Worm (Caenorhabditis elegans): ENCODE measurements around the gene Y54F10AM.11.

Y54F10AM.11 gene

DNA sequence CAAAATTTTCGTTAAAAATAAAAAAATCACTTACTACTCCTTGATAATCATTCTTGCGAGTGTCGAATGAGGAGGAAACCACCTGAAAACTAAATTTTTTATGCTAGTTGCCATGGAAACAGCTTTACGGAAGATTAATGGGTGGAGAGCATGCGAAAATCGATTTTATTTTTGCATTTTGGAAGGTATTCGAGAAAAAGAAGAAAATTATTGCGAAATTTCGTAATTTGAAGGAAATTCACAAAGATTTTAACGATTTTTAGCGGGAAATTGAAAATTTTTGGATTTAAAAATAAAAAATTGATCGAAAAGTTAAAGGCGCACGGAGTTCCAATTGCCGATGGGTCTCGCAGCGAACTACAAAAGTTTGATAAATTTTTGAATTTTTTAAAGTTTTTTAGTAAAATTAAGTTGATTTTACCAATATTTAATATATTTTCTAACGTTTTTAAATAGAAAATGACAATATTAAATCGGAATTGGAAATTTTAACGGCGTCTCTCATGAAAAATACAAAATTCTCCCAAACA lies 11.9 kb upstream of the Y54F10AM.11 start, which contains the start of gene Y54F10AR.1:
TSS of gene Y54F10AR.1 (minus strand) at position 51 of the 530 bp plus-strand sequence.
- TF ChIP-seq gmeb-1 (tag; optimal IDR thresholded peaks at IDR 0.05) (no peak), R02D3.7 (tag; optimal IDR thresholded peaks at IDR 0.05) (no peak), snpc-4 (tag; optimal IDR thresholded peaks at IDR 0.05) (no peak), unc-39 (tag; optimal IDR thresholded peaks at IDR 0.05) (no peak), nhr-237 (tag; optimal IDR thresholded peaks at IDR 0.05) (no peak), aly-2 (tag; optimal IDR thresholded peaks at IDR 0.05) (no peak), nhr-21 (tag; optimal IDR thresholded peaks at IDR 0.05) (no peak), nhr-12 (tag; optimal IDR thresholded peaks at IDR 0.05) (no peak), sma-3 (GFP tag; optimal IDR thresholded peaks at IDR 0.05) (no peak), ztf-1 (GFP tag; conservative IDR thresholded peaks at IDR 0.05) (no peak), lsy-2 (tag; optimal IDR thresholded peaks at IDR 0.05) (no peak), nhr-11 (tag; optimal IDR thresholded peaks at IDR 0.05) (no peak), unc-55 (GFP tag; optimal IDR thresholded peaks at IDR 0.05) (no peak)

DNA sequence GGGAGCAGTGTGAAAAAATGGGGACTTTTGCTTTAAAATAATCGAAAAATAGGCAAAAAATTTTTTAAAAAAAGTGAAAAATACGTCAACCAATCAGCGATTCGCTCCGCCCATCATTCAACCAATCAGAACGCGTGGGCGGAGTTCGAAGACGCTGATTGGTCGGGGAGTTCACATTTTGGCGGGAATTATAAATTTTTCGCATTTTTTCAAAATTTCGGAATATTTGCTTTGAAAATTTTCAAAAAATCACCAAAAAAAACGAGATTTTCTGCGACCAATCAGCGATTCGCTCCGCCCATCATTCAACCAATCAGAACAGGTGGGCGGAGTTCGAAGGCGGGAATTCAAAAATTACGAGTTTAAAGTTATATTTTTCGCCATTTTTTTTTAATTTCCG lies 8.6 kb upstream of the Y54F10AM.11 start:
- no peak for TF ChIP-seq lin-11 (tag; optimal IDR thresholded peaks at IDR 0.05)
- no peak for TF ChIP-seq nhr-237 (tag; optimal IDR thresholded peaks at IDR 0.05)
- TF ChIP-seq fos-1 (tag; optimal IDR thresholded peaks at IDR 0.05), result no peak
- TF ChIP-seq nhr-129 (tag; optimal IDR thresholded peaks at IDR 0.05), result no peak
- no peak for TF ChIP-seq ztf-11 (tag; optimal IDR thresholded peaks at IDR 0.05)
- no peak for TF ChIP-seq skn-1 (tag; optimal IDR thresholded peaks at IDR 0.05)
- no peak for TF ChIP-seq nhr-12 (tag; optimal IDR thresholded peaks at IDR 0.05)
- no peak for TF ChIP-seq lin-39 (tag; optimal IDR thresholded peaks at IDR 0.05)
- no peak for TF ChIP-seq elt-3 (tag; optimal IDR thresholded peaks at IDR 0.05)
- no peak for TF ChIP-seq peb-1 (tag; optimal IDR thresholded peaks at IDR 0.05)
- no peak for TF ChIP-seq nhr-77 (tag; optimal IDR thresholded peaks at IDR 0.05)
- no peak for TF ChIP-seq mdl-1 (tag; optimal IDR thresholded peaks at IDR 0.05)
- TF ChIP-seq unc-39 (tag; optimal IDR thresholded peaks at IDR 0.05), result no peak
- TF ChIP-seq Y55F3AM.14 (GFP tag; optimal IDR thresholded peaks at IDR 0.05), result no peak
- TF ChIP-seq lsy-2 (tag; optimal IDR thresholded peaks at IDR 0.05), result no peak

DNA sequence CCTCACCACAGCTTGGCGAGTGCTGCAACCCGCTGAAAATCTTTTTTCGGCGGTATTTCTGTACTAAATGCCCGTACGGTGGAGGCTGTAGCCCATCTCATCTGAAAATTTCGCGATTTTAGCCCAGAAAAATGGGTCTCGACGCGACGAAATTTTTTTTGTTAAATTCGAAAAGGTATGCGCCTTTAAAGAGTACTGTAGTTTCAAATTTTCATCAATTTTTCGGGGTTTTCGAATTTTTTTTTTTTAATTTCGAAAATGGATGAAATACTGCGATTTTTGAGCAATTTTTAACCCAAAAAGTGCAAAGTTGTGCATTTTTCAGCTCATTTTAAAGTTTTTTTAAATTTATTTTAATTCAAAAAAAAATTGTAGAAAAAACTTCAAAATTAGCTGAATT lies 7.7 kb upstream of the Y54F10AM.11 start, which contains the start of gene Y54F10AR.2:
TSS of gene Y54F10AR.2 (minus strand) at position 101 of the 400 bp plus-strand sequence.
- TF ChIP-seq unc-55 (GFP tag; optimal IDR thresholded peaks at IDR 0.05), result no peak
- no peak for TF ChIP-seq alr-1 (tag; optimal IDR thresholded peaks at IDR 0.05)
- TF ChIP-seq sem-4 (tag; optimal IDR thresholded peaks at IDR 0.05), result no peak
- TF ChIP-seq nhr-23 (tag; optimal IDR thresholded peaks at IDR 0.05), result no peak
- TF ChIP-seq mdl-1 (tag; optimal IDR thresholded peaks at IDR 0.05), result no peak
- no peak for TF ChIP-seq R02D3.7 (tag; optimal IDR thresholded peaks at IDR 0.05)
- TF ChIP-seq ztf-1 (GFP tag; conservative IDR thresholded peaks at IDR 0.05), result no peak
- no peak for TF ChIP-seq nhr-25 (tag; optimal IDR thresholded peaks at IDR 0.05)
- no peak for TF ChIP-seq Y55F3AM.14 (GFP tag; optimal IDR thresholded peaks at IDR 0.05)

DNA sequence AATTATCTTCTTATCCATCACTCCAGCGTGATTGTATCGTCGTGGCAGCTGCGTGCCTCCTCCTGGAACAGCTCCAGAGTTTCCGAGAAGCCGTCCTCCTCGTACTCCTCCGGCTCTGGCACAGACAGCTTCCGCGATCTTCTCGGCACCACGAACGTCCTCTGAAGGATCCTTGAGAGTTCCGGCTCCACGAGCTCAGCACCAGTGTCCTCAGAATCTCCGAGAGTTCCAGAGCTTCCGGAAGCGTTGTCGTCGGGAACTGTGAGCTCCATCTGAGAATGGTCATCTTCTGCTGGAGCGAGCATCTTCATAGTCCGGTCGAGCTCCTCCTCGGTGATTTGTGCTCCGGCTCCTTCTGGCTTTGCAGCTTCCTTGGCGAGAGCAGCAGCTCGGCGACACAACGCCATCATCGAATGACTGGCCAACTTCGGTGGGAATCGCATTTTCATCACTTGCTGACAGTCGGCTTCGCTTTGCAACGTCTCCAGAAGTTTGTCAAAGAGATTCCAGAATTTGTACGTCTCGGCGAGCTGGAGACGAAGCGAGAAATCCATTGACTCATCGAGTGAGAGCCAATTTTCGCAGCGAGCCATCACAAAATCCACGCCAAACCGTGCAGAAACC lies 638 bp downstream of the Y54F10AM.11 start:
- TF ChIP-seq gmeb-1 (tag; optimal IDR thresholded peaks at IDR 0.05) (no peak), nhr-21 (tag; optimal IDR thresholded peaks at IDR 0.05) (no peak), lin-11 (tag; optimal IDR thresholded peaks at IDR 0.05) (no peak), nhr-12 (tag; optimal IDR thresholded peaks at IDR 0.05) (no peak), ZK546.5 (tag; optimal IDR thresholded peaks at IDR 0.05) (no peak), snpc-4 (tag; optimal IDR thresholded peaks at IDR 0.05) (no peak), mbf-1 (tag; optimal IDR thresholded peaks at IDR 0.05) (no peak), dmd-4 (tag; optimal IDR thresholded peaks at IDR 0.05) (no peak), C34F6.9 (tag; optimal IDR thresholded peaks at IDR 0.05) (no peak), skn-1 (tag; optimal IDR thresholded peaks at IDR 0.05) (no peak), crh-2 (tag; optimal IDR thresholded peaks at IDR 0.05) (no peak), nhr-77 (tag; optimal IDR thresholded peaks at IDR 0.05) (no peak), unc-55 (GFP tag; optimal IDR thresholded peaks at IDR 0.05) (no peak), nhr-25 (tag; optimal IDR thresholded peaks at IDR 0.05) (no peak), blmp-1 (tag; optimal IDR thresholded peaks at IDR 0.05; ENCODE audit: insufficient read depth) (no peak), ztf-4 (tag; optimal IDR thresholded peaks at IDR 0.05) (no peak), nhr-11 (tag; optimal IDR thresholded peaks at IDR 0.05) (no peak), F13H6.1 (tag; optimal IDR thresholded peaks at IDR 0.05) (no peak), Y55F3AM.14 (GFP tag; optimal IDR thresholded peaks at IDR 0.05) (no peak), nhr-23 (tag; optimal IDR thresholded peaks at IDR 0.05) (no peak)
